Fruit fly (Drosophila melanogaster): ENCODE results near the gene Clic.
A peak's percentile ranks its signal among the peaks of the same experiment; 100 is the strongest.

Gene Clic

dm6 chrX:13821775-13822493, at the start of gene Clic (continued):
- no peak for TF ChIP-seq fru (optimal IDR thresholded peaks at IDR 0.05)
- TF ChIP-seq CG34376 (GFP tag; optimal IDR thresholded peaks at IDR 0.05): peak; percentile 60
- TF ChIP-seq CG14050 (GFP tag; IDR thresholded peaks at IDR 0.05): no peak
- TF ChIP-seq esg (GFP tag; conservative IDR thresholded peaks at IDR 0.05): no peak
- no peak for TF ChIP-seq Camta (GFP tag; optimal IDR thresholded peaks at IDR 0.05)
- peak; percentile 33 for TF ChIP-seq Ets97D (GFP tag; optimal IDR thresholded peaks at IDR 0.05)
- no peak for TF ChIP-seq CG3995 (GFP tag; optimal IDR thresholded peaks at IDR 0.05)
- peak; percentile 43 for TF ChIP-seq CHES-1-like (GFP tag; optimal IDR thresholded peaks at IDR 0.05)
- TF ChIP-seq CG15269 (tag; optimal IDR thresholded peaks at IDR 0.05): no peak
- TF ChIP-seq tin (GFP tag; optimal IDR thresholded peaks at IDR 0.05): no peak
- no peak for TF ChIP-seq CkIIα-i1 (GFP tag; IDR thresholded peaks at IDR 0.05)
- TF ChIP-seq Dip2 (GFP tag; IDR thresholded peaks at IDR 0.05): no peak
- peak; percentile 15; the same call in 1 of the 2 replicates for TF ChIP-seq CG14014 (GFP tag; IDR thresholded peaks at IDR 0.05)
- peak; percentile 44 for TF ChIP-seq Dp (GFP tag; optimal IDR thresholded peaks at IDR 0.05)
- no peak for TF ChIP-seq Hr39 (optimal IDR thresholded peaks at IDR 0.05)
- TF ChIP-seq Adf1 (GFP tag; IDR thresholded peaks at IDR 0.05): peak; percentile 23; the same call in 1 of the 2 replicates
- peak; percentile 62; the same call in 1 of the 2 replicates for TF ChIP-seq CG42726 (GFP tag; IDR thresholded peaks at IDR 0.05; ENCODE audit: partially characterized antibody)
- no peak for TF ChIP-seq eve (GFP tag; optimal IDR thresholded peaks at IDR 0.05)
- TF ChIP-seq CG8359 (GFP tag; optimal IDR thresholded peaks at IDR 0.05; ENCODE audit: borderline replicate concordance): no peak
- no peak for TF ChIP-seq p53 (GFP tag; optimal IDR thresholded peaks at IDR 0.05)
- no peak for TF ChIP-seq Bdp1 (GFP tag; optimal IDR thresholded peaks at IDR 0.05)
- no peak for TF ChIP-seq abd-A (tag; optimal IDR thresholded peaks at IDR 0.05)
- no peak for TF ChIP-seq CG11093 (GFP tag; IDR thresholded peaks at IDR 0.05)
- TF ChIP-seq Oaz (GFP tag; IDR thresholded peaks at IDR 0.05): no peak
- TF ChIP-seq Aef1 (GFP tag; IDR thresholded peaks at IDR 0.05): no peak
- no peak for TF ChIP-seq wor (GFP tag; IDR thresholded peaks at IDR 0.05)
- no peak for TF ChIP-seq Ssrp (tag; optimal IDR thresholded peaks at IDR 0.05)
- TF ChIP-seq Scr (GFP tag; IDR thresholded peaks at IDR 0.05; ENCODE audit: partially characterized antibody): peak; percentile 15; the same call in 1 of the 2 replicates
- peak; percentile 35 for TF ChIP-seq NC2β (GFP tag; optimal IDR thresholded peaks at IDR 0.05)
- TF ChIP-seq bbx (GFP tag; IDR thresholded peaks at IDR 0.05; ENCODE audit: partially characterized antibody): peak; percentile 60
- no peak for TF ChIP-seq Neu2 (GFP tag; optimal IDR thresholded peaks at IDR 0.05; ENCODE audit: borderline replicate concordance)
- peak; percentile 3; the same call in 1 of the 4 replicates for TF ChIP-seq Gug (GFP tag; IDR thresholded peaks at IDR 0.05)
- TF ChIP-seq CG6813 (GFP tag; optimal IDR thresholded peaks at IDR 0.05): peak; percentile 20
- no peak for TF ChIP-seq chn (GFP tag; optimal IDR thresholded peaks at IDR 0.05)
- TF ChIP-seq B-H2 (GFP tag; optimal IDR thresholded peaks at IDR 0.05): no peak
- no peak for TF ChIP-seq tx (GFP tag; optimal IDR thresholded peaks at IDR 0.05)
- no peak for TF ChIP-seq CG14965 (GFP tag; optimal IDR thresholded peaks at IDR 0.05; ENCODE audit: borderline replicate concordance)
- no peak for TF ChIP-seq CG17328 (GFP tag; IDR thresholded peaks at IDR 0.05)
- TF ChIP-seq zfh2 (GFP tag; optimal IDR thresholded peaks at IDR 0.05): no peak

DNA sequence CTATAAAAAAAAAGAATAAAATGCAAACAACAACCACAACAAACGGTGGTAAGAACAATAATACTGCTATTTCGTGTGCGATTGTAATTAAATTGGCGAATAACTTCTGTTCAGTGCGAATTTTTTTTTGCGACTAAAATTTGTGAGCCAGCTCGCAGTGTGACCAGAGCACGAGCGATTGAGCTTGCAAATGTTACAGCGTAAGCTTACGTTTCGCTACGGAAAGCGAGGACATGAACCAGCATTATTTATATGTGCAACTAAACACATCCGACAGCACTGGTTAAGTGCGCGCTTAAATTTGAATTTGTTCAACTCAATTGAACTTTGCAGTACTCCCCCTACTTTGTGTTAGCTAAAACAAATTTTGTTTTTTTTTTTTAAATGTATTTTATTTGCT, 23.6 kb upstream of the Clic start, which contains the start of gene AMPdeam:
Gene AMPdeam, minus strand, starts transcription at position 139 of the 400 bp plus-strand sequence.
- TF ChIP-seq CG12942 (GFP tag; optimal IDR thresholded peaks at IDR 0.05) (no peak), CG43689 (GFP tag; IDR thresholded peaks at IDR 0.05) (no peak), CG4424 (GFP tag; optimal IDR thresholded peaks at IDR 0.05) (peak; percentile 3), knrl (GFP tag; IDR thresholded peaks at IDR 0.05; ENCODE audit: partially characterized antibody) (0 out of 3 replicates have a peak, but pooled peaks have one; percentile 47), CG10366 (GFP tag; IDR thresholded peaks at IDR 0.05) (no peak), kay (GFP tag; optimal IDR thresholded peaks at IDR 0.05) (no peak), CG6791 (GFP tag; IDR thresholded peaks at IDR 0.05; ENCODE audit: partially characterized antibody) (0 out of 3 replicates have a peak, but pooled peaks have one; percentile 6), Rfx (GFP tag; IDR thresholded peaks at IDR 0.05) (no peak), ewg (GFP tag; optimal IDR thresholded peaks at IDR 0.05) (peak; percentile 5), pita (GFP tag; optimal IDR thresholded peaks at IDR 0.05) (peak; percentile 40), sens (GFP tag) (peak; percentile 69), CG7839 (tag; optimal IDR thresholded peaks at IDR 0.05) (no peak), unc-4 (GFP tag; IDR thresholded peaks at IDR 0.05; ENCODE audit: partially characterized antibody) (peak; percentile 26; the same call in 1 of the 2 replicates), E2f2 (GFP tag; IDR thresholded peaks at IDR 0.05) (peak; percentile 96)
